Worm (Caenorhabditis elegans) whole organism, L4 larva: ENCODE data around the gene C17G10.1.

Experiments used
- nhr-42 ChIP-seq: fragments of 200-800 bp; sonication (Bioruptor generic); IDR thresholded peaks from 2 replicates; pipeline ENCODE4 v1.3.6; 2022; ENCODE audit warnings: missing genetic modification characterization, missing compliant biosample characterization
- unc-130 ChIP-seq: sonication (generic microtip); optimal IDR thresholded peaks from 2 replicates; lab custom pipeline; 2016; ENCODE audit warnings: missing genetic modification reagents, missing genetic modification characterization, missing compliant biosample characterization

- TF ChIP-seq nhr-42 (no peak), unc-130 (no peak)
Measured at ce11 chrII:5589690-5590089, 6.7 kb upstream of the C17G10.1 start, which contains the start of gene C17G10.13.
